Fruit fly (Drosophila melanogaster) whole organism, embryonic: ENCODE data around the gene stet.

Source experiments
- CG10543 ChIP-seq: fragments of 200-800 bp; sonication (Bioruptor generic); optimal IDR thresholded peaks from 3 replicates; lab custom pipeline; 2017; ENCODE audit warnings: missing biosample characterization, mild to moderate bottlenecking, missing genetic modification characterization, moderate library complexity
- CG16813 ChIP-seq: fragments of 200-800 bp; sonication (Bioruptor generic); IDR thresholded peaks from 3 replicates; pipeline ENCODE4 v1.3.6; 2022; ENCODE audit warnings: missing biosample characterization, missing genetic modification characterization; ENCODE audit not compliant: partially characterized antibody
- CG18262 ChIP-seq: fragments of 200-800 bp; optimal IDR thresholded peaks from 3 replicates; lab custom pipeline; 2019; ENCODE audit warnings: missing biosample characterization, mild to moderate bottlenecking, missing genetic modification characterization, moderate library complexity
- CoRest ChIP-seq: fragments of 200-800 bp; sonication (Bioruptor generic); optimal IDR thresholded peaks from 3 replicates; lab custom pipeline; 2018; ENCODE audit warnings: missing biosample characterization, mild to moderate bottlenecking, missing genetic modification characterization, moderate library complexity
- Hsf ChIP-seq: fragments of 200-800 bp; sonication (Bioruptor generic); optimal IDR thresholded peaks from 3 replicates; lab custom pipeline; 2016; ENCODE audit warnings: missing biosample characterization, missing genetic modification characterization
- cwo ChIP-seq: fragments of 200-800 bp; sonication (Bioruptor generic); optimal IDR thresholded peaks from 3 replicates; lab custom pipeline; 2017; ENCODE audit warnings: missing biosample characterization, missing genetic modification characterization, mild to moderate bottlenecking, moderate library complexity, missing genetic modification reagents
- nerfin-2 ChIP-seq: fragments of 200-800 bp; sonication (Bioruptor generic); IDR thresholded peaks from 2 replicates; pipeline ENCODE4 v1.3.6; 2022; ENCODE audit warnings: missing biosample characterization, missing genetic modification characterization; ENCODE audit not compliant: partially characterized antibody

DNA sequence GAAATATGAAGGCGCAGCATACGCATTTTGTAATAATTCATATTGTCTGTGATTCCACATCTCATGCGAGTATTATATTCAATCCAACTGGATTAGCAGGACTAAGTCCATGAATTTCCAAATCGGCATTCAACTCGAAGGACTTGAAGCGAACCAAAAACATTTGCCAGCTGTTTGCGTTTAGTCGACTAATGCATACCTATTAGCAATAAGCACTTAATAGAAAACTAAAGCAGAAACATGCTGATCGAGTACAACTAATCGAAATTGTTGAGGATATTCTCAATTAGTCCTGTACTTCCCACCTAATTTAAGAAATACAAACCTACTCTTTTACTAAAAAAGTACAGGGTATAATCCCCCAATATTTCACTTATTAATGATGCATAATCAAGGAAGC, 20.1 kb downstream of the stet start:
- TF ChIP-seq CoRest (no peak), Hsf (no peak), nerfin-2 (peak; percentile 21; the same call in 1 of the 2 replicates), CG10543 (GFP tag; lab: Kevin White, UChicago) (no peak), CG16813 (GFP tag; lab: Robert Waterston, UW) (peak; percentile 59), cwo (GFP tag; lab: Kevin White, UChicago) (no peak), CG18262 (tag; lab: Kevin White, UChicago) (no peak)
